Worm (Caenorhabditis elegans): ENCODE results near the gene F18E9.8.

ce11 chrX:8570997-8571517, 10.3 kb downstream of the F18E9.8 start, which contains the start of gene jmjd-3.1:
- TF ChIP-seq B0261.1 (tag; optimal IDR thresholded peaks at IDR 0.05) (no peak), snpc-1.1 (tag; optimal IDR thresholded peaks at IDR 0.05; ENCODE audit: insufficient read depth) (no peak), Y95B8A.8 (GFP tag; IDR thresholded peaks at IDR 0.05) (no peak), repo-1 (tag; optimal IDR thresholded peaks at IDR 0.05) (no peak), tbp1 (GFP tag; optimal IDR thresholded peaks at IDR 0.05) (no peak), unc-130 (GFP tag; optimal IDR thresholded peaks at IDR 0.05) (no peak), mcd-1 (GFP tag; IDR thresholded peaks at IDR 0.05) (no peak), ztf-18 (tag; optimal IDR thresholded peaks at IDR 0.05) (no peak), F10E7.11 (tag; optimal IDR thresholded peaks at IDR 0.05) (no peak)

Measured in whole organism, young adult.